Fruit fly (Drosophila melanogaster) whole organism: ENCODE data around the gene Indy.

Experiments
- CG8478 ChIP-seq: fragments of >200 bp; optimal IDR thresholded peaks from 2 replicates; lab custom pipeline; 2018; ENCODE audit warnings: inconsistent platforms
- EcR ChIP-seq, 2 experiments: fragments of >200 bp; optimal IDR thresholded peaks; 2 replicates each; lab custom pipeline; 2017; ENCODE audit warnings: missing biosample characterization in 2 of 2, missing genetic modification characterization in 2 of 2, missing genetic modification reagents in 2 of 2
- psq ChIP-seq: fragments of >200 bp; optimal IDR thresholded peaks from 2 replicates; lab custom pipeline; 2017
- usp ChIP-seq: fragments of >200 bp; optimal IDR thresholded peaks from 2 replicates; lab custom pipeline; 2017; ENCODE audit warnings: missing biosample characterization, missing genetic modification characterization, mixed read lengths

DNA sequence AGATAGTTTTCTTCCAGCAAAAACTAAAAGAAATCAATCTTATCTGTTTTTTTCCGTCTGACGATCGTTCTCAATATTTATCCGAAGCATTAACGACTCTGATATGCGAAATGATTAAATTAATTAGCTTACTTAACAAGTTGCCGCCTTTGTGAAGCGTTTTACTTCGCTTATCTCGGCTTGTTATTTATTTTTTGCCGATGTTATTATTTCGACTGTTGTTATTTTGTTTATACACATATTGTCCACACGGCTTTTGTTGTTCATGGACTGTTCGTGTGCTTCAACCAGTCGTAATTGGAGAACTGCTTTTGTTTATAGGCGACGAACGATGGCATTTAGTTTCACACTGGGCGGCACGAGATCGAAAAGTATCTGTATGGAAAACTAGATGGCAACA is 12.8 kb downstream of the Indy start:
- TF ChIP-seq psq (lab: Kevin White, UChicago) (no peak), CG8478 (lab: Kevin White, UChicago) (no peak), usp (no peak), EcR (GFP tag; optimal IDR thresholded peaks at IDR 0.05; lab: Kevin White, UChicago) (no peak)
